Fruit fly (Drosophila melanogaster) whole organism, embryonic: ENCODE data around the gene MFS18.

Experiments
- Asciz ChIP-seq: fragments of 200-800 bp; sonication (Bioruptor generic); optimal IDR thresholded peaks from 2 replicates; lab custom pipeline; 2017; ENCODE audit warnings: missing biosample characterization, mild to moderate bottlenecking, missing genetic modification characterization, missing genetic modification reagents
- B-H1 ChIP-seq: fragments of 200-800 bp; sonication (Bioruptor generic); IDR thresholded peaks from 3 replicates; pipeline ENCODE4 v1.3.6; 2022; ENCODE audit warnings: missing biosample characterization, missing genetic modification characterization
- BEAF-32 ChIP-seq: fragments of 200-800 bp; sonication (Bioruptor generic); optimal IDR thresholded peaks from 3 replicates; lab custom pipeline; 2017; ENCODE audit warnings: missing biosample characterization, missing genetic modification characterization, mild to moderate bottlenecking, moderate library complexity, missing genetic modification reagents
- CG12236 ChIP-seq: fragments of 200-800 bp; sonication (Bioruptor generic); optimal IDR thresholded peaks from 2 replicates; lab custom pipeline; 2016; ENCODE audit warnings: missing biosample characterization, missing genetic modification characterization
- CG12299 ChIP-seq: fragments of 200-800 bp; sonication (Bioruptor generic); optimal IDR thresholded peaks from 2 replicates; lab custom pipeline; 2018; ENCODE audit warnings: missing biosample characterization, mild to moderate bottlenecking, missing genetic modification characterization
- CG1529 ChIP-seq: fragments of 200-800 bp; sonication (Bioruptor generic); optimal IDR thresholded peaks from 3 replicates; lab custom pipeline; 2018; ENCODE audit warnings: missing biosample characterization, missing genetic modification characterization
- CG15696 ChIP-seq: fragments of 200-800 bp; sonication (Bioruptor generic); optimal IDR thresholded peaks from 2 replicates; lab custom pipeline; 2019; ENCODE audit warnings: missing biosample characterization, mild to moderate bottlenecking, missing genetic modification characterization, moderate library complexity
- CG1603 ChIP-seq: fragments of 200-800 bp; sonication (Bioruptor generic); optimal IDR thresholded peaks from 2 replicates; lab custom pipeline; 2019; ENCODE audit warnings: missing biosample characterization, mild to moderate bottlenecking, missing genetic modification characterization, moderate library complexity
- CG16813 ChIP-seq: fragments of 200-800 bp; sonication (Bioruptor generic); IDR thresholded peaks from 3 replicates; pipeline ENCODE4 v1.3.6; 2022; ENCODE audit warnings: missing biosample characterization, missing genetic modification characterization; ENCODE audit not compliant: partially characterized antibody
- CG2120 ChIP-seq: fragments of 200-800 bp; sonication (Bioruptor generic); optimal IDR thresholded peaks from 3 replicates; lab custom pipeline; 2016; ENCODE audit warnings: missing biosample characterization, missing genetic modification characterization
- CG2129 ChIP-seq: fragments of 200-800 bp; sonication (Bioruptor generic); IDR thresholded peaks from 2 replicates; pipeline ENCODE4 v1.3.6; 2022; ENCODE audit warnings: missing biosample characterization, missing genetic modification characterization; ENCODE audit not compliant: partially characterized antibody
- CG2678 ChIP-seq: fragments of 200-800 bp; sonication (Bioruptor generic); optimal IDR thresholded peaks from 3 replicates; lab custom pipeline; 2019; ENCODE audit warnings: missing biosample characterization, mild to moderate bottlenecking, missing genetic modification characterization, moderate library complexity
- CG30403 ChIP-seq: fragments of 200-800 bp; sonication (Bioruptor generic); optimal IDR thresholded peaks from 3 replicates; lab custom pipeline; 2016; ENCODE audit warnings: missing biosample characterization, missing genetic modification characterization
- CG34376 ChIP-seq: fragments of 200-800 bp; sonication (Bioruptor generic); optimal IDR thresholded peaks from 2 replicates; lab custom pipeline; 2018; ENCODE audit warnings: missing biosample characterization, mild to moderate bottlenecking, missing genetic modification characterization
- CG43689 ChIP-seq: fragments of 200-800 bp; sonication (Bioruptor generic); IDR thresholded peaks from 2 replicates; pipeline ENCODE4 v1.3.6; 2022; ENCODE audit warnings: missing biosample characterization, missing genetic modification characterization
- CG4707 ChIP-seq: fragments of 200-800 bp; sonication (Bioruptor generic); optimal IDR thresholded peaks from 2 replicates; lab custom pipeline; 2018; ENCODE audit warnings: missing biosample characterization, mild to moderate bottlenecking, missing genetic modification characterization, moderate library complexity
- CG4854 ChIP-seq: fragments of 200-800 bp; sonication (Bioruptor generic); optimal IDR thresholded peaks from 2 replicates; lab custom pipeline; 2016; ENCODE audit warnings: missing biosample characterization, missing genetic modification characterization, inconsistent platforms
- CG5245 ChIP-seq: fragments of 200-800 bp; sonication (Bioruptor generic); optimal IDR thresholded peaks from 3 replicates; lab custom pipeline; 2016; ENCODE audit warnings: missing biosample characterization, missing genetic modification characterization
- CHES-1-like ChIP-seq: fragments of 200-800 bp; sonication (Bioruptor generic); optimal IDR thresholded peaks from 2 replicates; lab custom pipeline; 2016; ENCODE audit warnings: missing biosample characterization, missing genetic modification characterization
- D19B ChIP-seq: fragments of 200-800 bp; sonication (Bioruptor generic); optimal IDR thresholded peaks from 2 replicates; lab custom pipeline; 2017; ENCODE audit warnings: missing biosample characterization, mild to moderate bottlenecking, missing genetic modification characterization
- Dad ChIP-seq: fragments of 200-800 bp; sonication (Bioruptor generic); optimal IDR thresholded peaks from 3 replicates; lab custom pipeline; 2016; ENCODE audit warnings: missing biosample characterization, missing genetic modification characterization
- Dbx ChIP-seq: fragments of 200-800 bp; sonication (Bioruptor generic); IDR thresholded peaks from 3 replicates; pipeline ENCODE4 v1.3.6; 2022; ENCODE audit warnings: missing biosample characterization, missing genetic modification characterization
- Dek ChIP-seq: fragments of 200-800 bp; sonication (Bioruptor generic); optimal IDR thresholded peaks from 3 replicates; lab custom pipeline; 2019; ENCODE audit warnings: missing biosample characterization, mild to moderate bottlenecking, missing genetic modification characterization, moderate library complexity
- Dp ChIP-seq: fragments of 200-800 bp; sonication (Bioruptor generic); optimal IDR thresholded peaks from 2 replicates; lab custom pipeline; 2018; ENCODE audit warnings: missing biosample characterization, mild to moderate bottlenecking, missing genetic modification characterization, moderate library complexity
- Elba2 ChIP-seq: fragments of 200-800 bp; sonication (Bioruptor generic); optimal IDR thresholded peaks from 3 replicates; lab custom pipeline; 2016; ENCODE audit warnings: missing biosample characterization, missing genetic modification characterization
- MESR4 ChIP-seq: fragments of 200-800 bp; sonication (Bioruptor generic); optimal IDR thresholded peaks from 2 replicates; lab custom pipeline; 2018; ENCODE audit warnings: missing biosample characterization, mild to moderate bottlenecking, missing genetic modification characterization, moderate library complexity
- Max ChIP-seq: fragments of 200-800 bp; sonication (Bioruptor generic); optimal IDR thresholded peaks from 2 replicates; lab custom pipeline; 2016; ENCODE audit warnings: missing biosample characterization, mild to moderate bottlenecking, missing genetic modification characterization
- Med ChIP-seq: fragments of 200-800 bp; sonication (Bioruptor generic); peaks from one replicate; lab custom pipeline; 2016; ENCODE audit warnings: missing biosample characterization, missing genetic modification characterization, mild to moderate bottlenecking, inconsistent platforms, moderate library complexity
- Scr ChIP-seq: fragments of 200-800 bp; sonication (Bioruptor generic); IDR thresholded peaks from 2 replicates; pipeline ENCODE4 v1.3.6; 2022; ENCODE audit warnings: missing biosample characterization, missing genetic modification characterization; ENCODE audit not compliant: partially characterized antibody
- Sry-β ChIP-seq: fragments of 200-800 bp; sonication (Bioruptor generic); optimal IDR thresholded peaks from 2 replicates; lab custom pipeline; 2018; ENCODE audit warnings: missing biosample characterization, mild to moderate bottlenecking, missing genetic modification characterization, moderate library complexity
- bab2 ChIP-seq: fragments of 200-800 bp; sonication (Bioruptor generic); optimal IDR thresholded peaks from 2 replicates; lab custom pipeline; 2016; ENCODE audit warnings: missing biosample characterization, missing genetic modification characterization
- bsh ChIP-seq, 2 experiments: fragments of 200-800 bp; sonication (Bioruptor generic); optimal IDR thresholded peaks; 2 replicates each; lab custom pipeline; 2017 to 2018; ENCODE audit warnings: mild to moderate bottlenecking in 2 of 2, missing biosample characterization in 2 of 2, missing genetic modification characterization in 2 of 2, moderate library complexity in 1 of 2
- corto ChIP-seq: fragments of 200-800 bp; sonication (Bioruptor generic); optimal IDR thresholded peaks from 2 replicates; lab custom pipeline; 2016; ENCODE audit warnings: missing biosample characterization, mild to moderate bottlenecking, missing genetic modification characterization, moderate library complexity
- da ChIP-seq: fragments of 200-800 bp; sonication (Bioruptor generic); optimal IDR thresholded peaks from 2 replicates; lab custom pipeline; 2016; ENCODE audit warnings: missing biosample characterization, missing genetic modification characterization
- danr ChIP-seq: fragments of 200-800 bp; sonication (Bioruptor generic); IDR thresholded peaks from 2 replicates; pipeline ENCODE4 v1.3.6; 2022; ENCODE audit warnings: missing biosample characterization, missing genetic modification characterization
- gcm ChIP-seq: fragments of 200-800 bp; sonication (Bioruptor generic); optimal IDR thresholded peaks from 2 replicates; lab custom pipeline; 2019; ENCODE audit warnings: missing biosample characterization, mild to moderate bottlenecking, missing genetic modification characterization, moderate library complexity
- gem ChIP-seq: fragments of 200-800 bp; sonication (Bioruptor generic); optimal IDR thresholded peaks from 2 replicates; lab custom pipeline; 2019; ENCODE audit warnings: missing biosample characterization, mild to moderate bottlenecking, missing genetic modification characterization, moderate library complexity
- grau ChIP-seq: fragments of 200-800 bp; optimal IDR thresholded peaks from 3 replicates; lab custom pipeline; 2019; ENCODE audit warnings: missing biosample characterization, mild to moderate bottlenecking, missing genetic modification characterization, moderate library complexity
- hbn ChIP-seq: fragments of 200-800 bp; sonication (Bioruptor generic); IDR thresholded peaks from 2 replicates; pipeline ENCODE4 v1.3.6; 2022; ENCODE audit warnings: missing biosample characterization, missing genetic modification characterization; ENCODE audit not compliant: partially characterized antibody
- ind ChIP-seq: fragments of 200-800 bp; sonication (Bioruptor generic); optimal IDR thresholded peaks from 3 replicates; lab custom pipeline; 2016; ENCODE audit warnings: missing biosample characterization, missing genetic modification characterization
- mam ChIP-seq: fragments of 200-800 bp; sonication (Bioruptor generic); optimal IDR thresholded peaks from 3 replicates; lab custom pipeline; 2016; ENCODE audit warnings: missing biosample characterization, missing genetic modification characterization
- nmo ChIP-seq: fragments of 200-800 bp; sonication (Bioruptor generic); optimal IDR thresholded peaks from 2 replicates; lab custom pipeline; 2018; ENCODE audit warnings: missing biosample characterization, mild to moderate bottlenecking, missing genetic modification characterization, moderate library complexity
- pb ChIP-seq: fragments of 200-800 bp; sonication (Bioruptor generic); optimal IDR thresholded peaks from 3 replicates; lab custom pipeline; 2016; ENCODE audit warnings: missing biosample characterization, missing genetic modification characterization
- pnt ChIP-seq: fragments of 200-800 bp; sonication (Bioruptor generic); optimal IDR thresholded peaks from 3 replicates; lab custom pipeline; 2016; ENCODE audit warnings: missing biosample characterization, missing genetic modification characterization
- psq ChIP-seq: fragments of 200-800 bp; sonication (Bioruptor generic); optimal IDR thresholded peaks from 2 replicates; lab custom pipeline; 2017; ENCODE audit warnings: missing biosample characterization, missing genetic modification characterization
- pzg ChIP-seq: fragments of 200-800 bp; sonication (Bioruptor generic); optimal IDR thresholded peaks from 3 replicates; lab custom pipeline; 2018; ENCODE audit warnings: missing biosample characterization, mild to moderate bottlenecking, missing genetic modification characterization, moderate library complexity
- row ChIP-seq: fragments of 200-800 bp; sonication (Bioruptor generic); IDR thresholded peaks from 3 replicates; pipeline ENCODE4 v1.3.6; 2022; ENCODE audit warnings: missing biosample characterization, missing genetic modification characterization
- sob ChIP-seq: fragments of 200-800 bp; sonication (Bioruptor generic); IDR thresholded peaks from 2 replicates; pipeline ENCODE4 v1.3.6; 2022; ENCODE audit warnings: missing biosample characterization, missing genetic modification characterization
- sqz ChIP-seq: fragments of 200-800 bp; sonication (Bioruptor generic); optimal IDR thresholded peaks from 3 replicates; lab custom pipeline; 2018; ENCODE audit warnings: missing biosample characterization, mild to moderate bottlenecking, missing genetic modification characterization
- tgo ChIP-seq: fragments of 200-800 bp; sonication (Bioruptor generic); IDR thresholded peaks from 3 replicates; pipeline ENCODE4 v1.3.6; 2022; ENCODE audit warnings: missing biosample characterization, missing genetic modification characterization
- trh ChIP-seq: fragments of 200-800 bp; sonication (Bioruptor generic); optimal IDR thresholded peaks from 2 replicates; lab custom pipeline; 2016; ENCODE audit warnings: missing biosample characterization, missing genetic modification characterization
- ttk ChIP-seq: fragments of 200-800 bp; sonication (Bioruptor generic); IDR thresholded peaks from 2 replicates; pipeline ENCODE4 v2.1.2; 2022; ENCODE audit warnings: missing biosample characterization, missing genetic modification characterization

Gene MFS18

DNA sequence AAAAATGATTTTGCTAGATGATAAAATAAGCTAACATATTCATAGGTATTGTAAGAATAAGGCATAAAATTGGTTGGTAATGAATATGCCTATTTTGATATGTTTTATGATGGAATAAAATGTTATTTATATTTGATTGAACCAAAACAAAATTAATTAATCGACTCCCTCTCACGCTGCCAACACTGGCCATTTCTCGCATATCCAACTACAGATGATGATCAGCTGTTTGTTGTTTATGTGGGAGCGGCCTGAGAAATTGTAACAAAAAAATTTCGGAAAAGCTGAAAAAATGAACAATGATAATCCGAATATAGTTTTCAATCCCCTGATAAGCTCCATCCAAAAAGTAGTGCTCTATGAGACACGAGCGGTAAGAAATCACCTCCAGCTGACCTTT lies 16.5 kb upstream of the MFS18 start, which contains the start of gene FIG4 (continued):
- no peak for TF ChIP-seq Dad
- TF ChIP-seq hbn (GFP tag; lab: Robert Waterston, UW) = peak; percentile 83
- TF ChIP-seq ttk (GFP tag; lab: Robert Waterston, UW) = no peak
- TF ChIP-seq sob (GFP tag; lab: Robert Waterston, UW) = no peak
- no peak for TF ChIP-seq CG5245 (GFP tag; lab: Kevin White, UChicago)
- TF ChIP-seq CG2120 = peak; percentile 1
- peak; percentile 76 for TF ChIP-seq row (GFP tag; lab: Robert Waterston, UW)
- no peak for TF ChIP-seq CG15696 (tag; lab: Kevin White, UChicago)
- TF ChIP-seq CG34376 (GFP tag; lab: Kevin White, UChicago) = peak; percentile 3
- no peak for TF ChIP-seq tgo (GFP tag; lab: Robert Waterston, UW)
- TF ChIP-seq ind (GFP tag; lab: Kevin White, UChicago) = no peak
- no peak for TF ChIP-seq da (GFP tag; lab: Kevin White, UChicago)
- peak; percentile 74 for TF ChIP-seq BEAF-32 (GFP tag; lab: Kevin White, UChicago)
- no peak for TF ChIP-seq CG30403 (GFP tag; lab: Kevin White, UChicago)
- TF ChIP-seq CG2129 (GFP tag; lab: Robert Waterston, UW) = peak; percentile 82
- no peak for TF ChIP-seq psq (GFP tag; lab: Kevin White, UChicago)
- no peak for TF ChIP-seq D19B (GFP tag; lab: Kevin White, UChicago)
- peak; percentile 2 for TF ChIP-seq MESR4
- no peak for TF ChIP-seq CG1529 (GFP tag; lab: Kevin White, UChicago)
- TF ChIP-seq grau = peak; percentile 10
- TF ChIP-seq Dbx (GFP tag; lab: Robert Waterston, UW) = no peak
- TF ChIP-seq CG16813 (GFP tag; lab: Robert Waterston, UW) = peak; percentile 64; the same call in 2 of the 3 replicates
- TF ChIP-seq trh (GFP tag; lab: Kevin White, UChicago) = no peak
- TF ChIP-seq gcm (GFP tag; lab: Kevin White, UChicago) = peak; percentile 14
- no peak for TF ChIP-seq CG12299
- peak; percentile 45 for TF ChIP-seq Med (GFP tag; lab: Kevin White, UChicago)
- TF ChIP-seq bsh (GFP tag; optimal IDR thresholded peaks at IDR 0.05; lab: Kevin White, UChicago) = no peak
- TF ChIP-seq pnt (GFP tag; lab: Kevin White, UChicago) = no peak
- no peak for TF ChIP-seq Dek (tag; lab: Kevin White, UChicago)
- no peak for TF ChIP-seq CHES-1-like (GFP tag; lab: Kevin White, UChicago)
- peak; percentile 23 for TF ChIP-seq pzg (GFP tag; lab: Kevin White, UChicago)
- TF ChIP-seq corto (GFP tag; lab: Kevin White, UChicago) = no peak
- TF ChIP-seq CG43689 = no peak
- TF ChIP-seq Scr (GFP tag; lab: Robert Waterston, UW) = peak; percentile 79

DNA sequence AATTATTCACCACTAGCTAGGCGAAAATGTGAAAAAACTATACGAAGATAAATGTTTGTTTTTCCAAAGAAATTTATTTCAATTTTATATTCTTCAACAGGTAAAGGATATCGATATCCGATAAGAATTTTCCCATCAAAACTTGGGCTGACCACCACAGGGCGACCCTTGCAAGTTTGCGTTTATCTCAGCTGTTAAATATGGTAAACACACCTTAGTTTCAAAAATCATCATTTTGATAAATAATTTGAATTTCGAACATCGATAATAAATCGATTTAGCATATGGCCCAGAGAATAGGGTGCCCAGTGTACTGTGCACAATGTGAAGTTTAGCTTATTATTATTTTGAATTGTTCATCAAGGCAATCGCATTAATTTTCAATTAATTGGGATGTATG lies 14.9 kb upstream of the MFS18 start, which contains the start of the genes CG15443 and Paris:
CG15443 (minus strand) TSS at position 125 of the 400 bp plus-strand sequence.
Paris (plus strand) TSS at position 289 of the 400 bp plus-strand sequence.
- TF ChIP-seq gem (tag; lab: Kevin White, UChicago) (no peak), CG4707 (GFP tag; lab: Kevin White, UChicago) (no peak), sqz (GFP tag; lab: Kevin White, UChicago) (no peak), nmo (GFP tag; lab: Kevin White, UChicago) (peak; percentile 21), bab2 (GFP tag; lab: Kevin White, UChicago) (no peak), CG2678 (no peak), Asciz (no peak), B-H1 (GFP tag; lab: Robert Waterston, UW) (no peak; the same call in 2 of the 3 replicates), Elba2 (GFP tag; lab: Kevin White, UChicago) (no peak), mam (GFP tag; lab: Kevin White, UChicago) (no peak), CG12236 (GFP tag; lab: Kevin White, UChicago) (no peak), Max (GFP tag; lab: Kevin White, UChicago) (no peak), Sry-β (GFP tag; lab: Kevin White, UChicago) (peak; percentile 2), CG4854 (GFP tag; lab: Kevin White, UChicago) (no peak), danr (no peak), Dp (GFP tag; lab: Kevin White, UChicago) (peak; percentile 77), pb (no peak), CG1603 (tag; lab: Kevin White, UChicago) (peak; percentile 65)
